Fruit fly (Drosophila melanogaster) whole organism, wandering third instar larva: ENCODE data around the gene nan.

ENCODE experiments used
- HLH106 ChIP-seq: fragments of 200-800 bp; optimal IDR thresholded peaks from 3 replicates; lab custom pipeline; 2019; ENCODE audit warnings: missing biosample characterization, mild to moderate bottlenecking, missing genetic modification characterization, moderate library complexity
- Hr83 ChIP-seq: fragments of 200-300 bp; sonication (Bioruptor generic); optimal IDR thresholded peaks from 2 replicates; lab custom pipeline; 2016; ENCODE audit warnings: missing biosample characterization, mild to moderate bottlenecking, missing genetic modification characterization, moderate library complexity; ENCODE audit not compliant: poor library complexity, severe bottlenecking
- Jra ChIP-seq: sonication (Bioruptor generic); optimal IDR thresholded peaks from 2 replicates; lab custom pipeline; 2016; ENCODE audit warnings: missing biosample characterization, missing genetic modification characterization
- Myc ChIP-seq: fragments of >200 bp; optimal IDR thresholded peaks from 2 replicates; lab custom pipeline; 2017
- OdsH ChIP-seq: fragments of 200-800 bp; sonication (Bioruptor generic); optimal IDR thresholded peaks from 2 replicates; lab custom pipeline; 2016; ENCODE audit warnings: missing biosample characterization, mild to moderate bottlenecking, missing genetic modification characterization
- Rel ChIP-seq, 2 experiments: fragments of 200-800 bp; sonication (Bioruptor generic) in 1 of 2; optimal IDR thresholded peaks; 2 replicates in 1 of 2; 3 replicates in 1 of 2; lab custom pipeline; 2016 to 2019; ENCODE audit warnings: mild to moderate bottlenecking in 2 of 2, missing biosample characterization in 2 of 2, missing genetic modification characterization in 2 of 2, moderate library complexity in 1 of 2
- Sp1 ChIP-seq: fragments of 200-800 bp; sonication (Bioruptor generic); optimal IDR thresholded peaks from 3 replicates; lab custom pipeline; 2019; ENCODE audit warnings: missing biosample characterization, mild to moderate bottlenecking, missing genetic modification characterization, moderate library complexity
- h ChIP-seq: fragments of 200-800 bp; sonication (Bioruptor generic); optimal IDR thresholded peaks from 3 replicates; lab custom pipeline; 2016; ENCODE audit warnings: missing biosample characterization, mild to moderate bottlenecking, missing genetic modification characterization
- psq ChIP-seq: fragments of 200-800 bp; sonication (Bioruptor generic); optimal IDR thresholded peaks from 3 replicates; lab custom pipeline; 2017; ENCODE audit warnings: missing biosample characterization, mild to moderate bottlenecking, missing genetic modification characterization, moderate library complexity
- woc ChIP-seq: sonication (Bioruptor generic); optimal IDR thresholded peaks from 2 replicates; lab custom pipeline; 2016; ENCODE audit warnings: missing biosample characterization, mild to moderate bottlenecking, missing genetic modification characterization

DNA sequence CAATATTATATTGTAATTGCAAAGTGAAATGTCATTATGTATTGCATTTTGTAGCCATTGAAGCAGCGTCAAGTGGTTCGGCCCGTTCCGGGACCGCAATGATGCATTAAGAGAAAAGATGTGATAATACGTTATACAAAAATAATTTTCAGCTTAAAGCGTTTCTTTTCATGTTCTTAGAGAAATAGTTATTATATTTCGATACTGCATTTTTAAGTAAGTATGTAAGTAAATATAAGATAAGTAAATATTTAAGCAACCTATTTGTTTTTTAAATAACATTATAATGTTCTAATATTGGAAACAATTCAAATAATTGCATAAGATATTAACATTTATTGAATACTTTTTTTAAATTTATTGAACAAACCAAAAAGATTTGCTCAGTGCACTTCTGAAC is 29.0 kb downstream of the nan start:
- TF ChIP-seq Jra (GFP tag; lab: Kevin White, UChicago) = no peak
- TF ChIP-seq OdsH (GFP tag; lab: Kevin White, UChicago) = no peak
- TF ChIP-seq Hr83 (GFP tag; lab: Kevin White, UChicago) = no peak
- no peak for TF ChIP-seq Rel (GFP tag; optimal IDR thresholded peaks at IDR 0.05; lab: Kevin White, UChicago)
- no peak for TF ChIP-seq Rel (tag; optimal IDR thresholded peaks at IDR 0.05; lab: Kevin White, UChicago)
- TF ChIP-seq psq = no peak
- no peak for TF ChIP-seq h (GFP tag; lab: Kevin White, UChicago)
- TF ChIP-seq Sp1 (GFP tag; lab: Kevin White, UChicago) = no peak
- TF ChIP-seq HLH106 (tag; lab: Kevin White, UChicago) = no peak
- no peak for TF ChIP-seq woc (GFP tag; lab: Kevin White, UChicago)
- no peak for TF ChIP-seq Myc
